Fruit fly (Drosophila melanogaster): ENCODE data around the gene ninaA.

The ninaA gene

dm6 chr2L:827516-828362 is 49.4 kb upstream of the ninaA start (continued):
- peak; percentile 42 for TF ChIP-seq CG15479 (GFP tag; optimal IDR thresholded peaks at IDR 0.05)
- TF ChIP-seq NC2β (GFP tag; optimal IDR thresholded peaks at IDR 0.05) = peak; percentile 45
- peak; percentile 23 for TF ChIP-seq CG8388 (GFP tag; optimal IDR thresholded peaks at IDR 0.05)
- TF ChIP-seq sens-2 (GFP tag; IDR thresholded peaks at IDR 0.05) = peak; percentile 36; the same call in 1 of the 2 replicates
- TF ChIP-seq H15 (GFP tag; IDR thresholded peaks at IDR 0.05) = 0 out of 3 replicates have a peak, but pooled peaks have one; percentile 14

dm6 chr2L:837989-838388 is 39.1 kb upstream of the ninaA start:
- TF ChIP-seq chinmo (GFP tag; IDR thresholded peaks at IDR 0.05; ENCODE audit: partially characterized antibody) (0 out of 4 replicates have a peak, but pooled peaks have one; percentile 7), CG42726 (GFP tag; IDR thresholded peaks at IDR 0.05; ENCODE audit: partially characterized antibody) (no peak), Pdp1 (GFP tag; optimal IDR thresholded peaks at IDR 0.05) (peak in 1 of 2 experiments; percentile 26), Bdp1 (GFP tag; optimal IDR thresholded peaks at IDR 0.05) (peak; percentile 26), CG7786 (GFP tag; optimal IDR thresholded peaks at IDR 0.05) (peak; percentile 46), Mes4 (GFP tag; optimal IDR thresholded peaks at IDR 0.05) (peak; percentile 33), CG17328 (GFP tag; IDR thresholded peaks at IDR 0.05) (peak; percentile 66), CG13424 (tag; optimal IDR thresholded peaks at IDR 0.05) (no peak), CG15696 (tag; optimal IDR thresholded peaks at IDR 0.05) (no peak), Hmr (GFP tag; optimal IDR thresholded peaks at IDR 0.05) (peak; percentile 1), CG15269 (tag; optimal IDR thresholded peaks at IDR 0.05) (peak; percentile 53), dmrt99B (tag; optimal IDR thresholded peaks at IDR 0.05) (peak; percentile 35), CG13775 (GFP tag; optimal IDR thresholded peaks at IDR 0.05) (no peak), slbo (GFP tag; IDR thresholded peaks at IDR 0.05) (peak; percentile 74), pzg (GFP tag; optimal IDR thresholded peaks at IDR 0.05) (no peak), esg (GFP tag; conservative IDR thresholded peaks at IDR 0.05) (peak; percentile 26; the same call in 1 of the 2 replicates), scrt (GFP tag; optimal IDR thresholded peaks at IDR 0.05) (no peak), CG33213 (GFP tag; optimal IDR thresholded peaks at IDR 0.05) (no peak), CG9817 (tag; optimal IDR thresholded peaks at IDR 0.05) (peak; percentile 40), Hr39 (optimal IDR thresholded peaks at IDR 0.05) (no peak), Atf3 (GFP tag; optimal IDR thresholded peaks at IDR 0.05) (peak; percentile 19), sens (GFP tag) (peak; percentile 89), cwo (GFP tag; optimal IDR thresholded peaks at IDR 0.05) (no peak), crc (GFP tag; optimal IDR thresholded peaks at IDR 0.05) (no peak), Blimp-1 (GFP tag; optimal IDR thresholded peaks at IDR 0.05) (peak; percentile 6), dysf (GFP tag; IDR thresholded peaks at IDR 0.05) (0 out of 3 replicates have a peak, but pooled peaks have one; percentile 13), trh (GFP tag; optimal IDR thresholded peaks at IDR 0.05) (no peak), CG10267 (tag; optimal IDR thresholded peaks at IDR 0.05) (peak; percentile 5), CG9609 (GFP tag; optimal IDR thresholded peaks at IDR 0.05) (peak; percentile 35), pros (GFP tag; optimal IDR thresholded peaks at IDR 0.05) (no peak), Atf-2 (GFP tag; optimal IDR thresholded peaks at IDR 0.05) (peak; percentile 54), CG1603 (tag; optimal IDR thresholded peaks at IDR 0.05) (peak; percentile 80), CG31441 (GFP tag; IDR thresholded peaks at IDR 0.05) (no peak), CG8924 (tag; optimal IDR thresholded peaks at IDR 0.05) (peak; percentile 37), fu2 (GFP tag; optimal IDR thresholded peaks at IDR 0.05) (peak; percentile 12), Bgb (GFP tag; IDR thresholded peaks at IDR 0.05; ENCODE audit: partially characterized antibody) (no peak), CG1602 (GFP tag; optimal IDR thresholded peaks at IDR 0.05) (peak; percentile 56), B-H1 (GFP tag; IDR thresholded peaks at IDR 0.05) (no peak), GATAe (GFP tag; conservative IDR thresholded peaks at IDR 0.05) (no peak), D19B (GFP tag; optimal IDR thresholded peaks at IDR 0.05) (peak; percentile 41), mam (GFP tag; optimal IDR thresholded peaks at IDR 0.05) (peak; percentile 32), Myb (GFP tag; optimal IDR thresholded peaks at IDR 0.05) (no peak)

Data from whole organism, embryonic.